Worm (Caenorhabditis elegans) whole organism, L2 larva: ENCODE measurements around the gene R09H10.6.

Experiments
- crh-2 ChIP-seq: sonication (generic microtip); optimal IDR thresholded peaks from 2 replicates; lab custom pipeline; 2017; ENCODE audit warnings: missing biosample characterization, missing genetic modification characterization
- egl-27 ChIP-seq: sonication (generic microtip); optimal IDR thresholded peaks from 3 replicates; lab custom pipeline; 2017; ENCODE audit warnings: missing biosample characterization, missing genetic modification reagents, missing genetic modification characterization
- lin-13 ChIP-seq: fragments of 150-350 bp; optimal IDR thresholded peaks from 2 replicates; lab custom pipeline; 2014; ENCODE audit warnings: missing biosample characterization, missing genetic modification reagents, missing genetic modification characterization
- snpc-4 ChIP-seq: fragments of 150-350 bp; optimal IDR thresholded peaks from 2 replicates; lab custom pipeline; 2014; ENCODE audit warnings: missing biosample characterization, missing genetic modification characterization
- unc-55 ChIP-seq: fragments of 150-350 bp; sonication (generic microtip); optimal IDR thresholded peaks from 3 replicates; lab custom pipeline; 2014; ENCODE audit warnings: missing biosample characterization, missing genetic modification reagents, missing genetic modification characterization
- unc-62 ChIP-seq: fragments of 150-350 bp; optimal IDR thresholded peaks from 2 replicates; lab custom pipeline; 2014; ENCODE audit warnings: missing biosample characterization, missing genetic modification reagents, missing genetic modification characterization
- ztf-11 ChIP-seq: sonication (generic microtip); optimal IDR thresholded peaks from 2 replicates; lab custom pipeline; 2017; ENCODE audit warnings: missing biosample characterization, missing genetic modification characterization

- no peak for TF ChIP-seq ztf-11 (tag; lab: Kevin White, UChicago)
- no peak for TF ChIP-seq snpc-4 (tag; lab: Kevin White, UChicago)
- no peak for TF ChIP-seq unc-62 (GFP tag; lab: Kevin White, UChicago)
- TF ChIP-seq egl-27 (tag; lab: Kevin White, UChicago): no peak
- TF ChIP-seq lin-13 (GFP tag; lab: Kevin White, UChicago): no peak
- no peak for TF ChIP-seq crh-2 (tag; lab: Kevin White, UChicago)
- TF ChIP-seq unc-55 (GFP tag; lab: Kevin White, UChicago): no peak
Observed at ce11 chrIV:10609920-10610319, 1.5 kb downstream of the R09H10.6 start.
